Worm (Caenorhabditis elegans) whole organism, L2 larva: ENCODE measurements around the gene gna-1.
A peak's percentile ranks its signal among the peaks of the same experiment; 100 is the strongest.

ENCODE experiments used
- C34F6.9 ChIP-seq: fragments of 150-350 bp; optimal IDR thresholded peaks from 2 replicates; lab custom pipeline; 2014; ENCODE audit warnings: missing biosample characterization, missing genetic modification characterization
- R02D3.7 ChIP-seq: fragments of 150-350 bp; optimal IDR thresholded peaks from 2 replicates; lab custom pipeline; 2014; ENCODE audit warnings: missing biosample characterization, missing genetic modification characterization
- Y55F3AM.14 ChIP-seq: fragments of 200-800 bp; sonication (Bioruptor generic); optimal IDR thresholded peaks from 2 replicates; lab custom pipeline; 2018; ENCODE audit warnings: mild to moderate bottlenecking, missing genetic modification characterization, missing compliant biosample characterization
- ZK546.5 ChIP-seq: sonication (generic microtip); optimal IDR thresholded peaks from 2 replicates; lab custom pipeline; 2017; ENCODE audit warnings: missing biosample characterization, missing genetic modification characterization
- alr-1 ChIP-seq: fragments of 150-350 bp; optimal IDR thresholded peaks from 2 replicates; lab custom pipeline; 2014; ENCODE audit warnings: missing biosample characterization, missing genetic modification characterization
- ama-1 ChIP-seq: fragments of 150-350 bp; optimal IDR thresholded peaks from 2 replicates; lab custom pipeline; 2018; ENCODE audit warnings: inconsistent platforms
- blmp-1 ChIP-seq: sonication (generic microtip); optimal IDR thresholded peaks from 2 replicates; lab custom pipeline; 2017; ENCODE audit warnings: missing genetic modification characterization, mild to moderate bottlenecking, missing compliant biosample characterization, antibody characterized with exemption, moderate library complexity; ENCODE audit not compliant: insufficient read depth
- ceh-16 ChIP-seq: fragments of 150-350 bp; optimal IDR thresholded peaks from 2 replicates; lab custom pipeline; 2014; ENCODE audit warnings: missing biosample characterization, missing genetic modification characterization
- ceh-82 ChIP-seq: fragments of 150-350 bp; optimal IDR thresholded peaks from 2 replicates; lab custom pipeline; 2014; ENCODE audit warnings: missing biosample characterization, missing genetic modification characterization
- crh-2 ChIP-seq: sonication (generic microtip); optimal IDR thresholded peaks from 2 replicates; lab custom pipeline; 2017; ENCODE audit warnings: missing biosample characterization, missing genetic modification characterization
- egl-27 ChIP-seq: sonication (generic microtip); optimal IDR thresholded peaks from 3 replicates; lab custom pipeline; 2017; ENCODE audit warnings: missing biosample characterization, missing genetic modification reagents, missing genetic modification characterization
- elt-1 ChIP-seq: fragments of 150-350 bp; optimal IDR thresholded peaks from 2 replicates; lab custom pipeline; 2014; ENCODE audit warnings: missing biosample characterization, missing genetic modification characterization
- fos-1 ChIP-seq: fragments of 150-350 bp; optimal IDR thresholded peaks from 2 replicates; lab custom pipeline; 2014; ENCODE audit warnings: missing biosample characterization, missing genetic modification characterization
- lin-11 ChIP-seq: fragments of 150-350 bp; sonication (generic microtip); optimal IDR thresholded peaks from 2 replicates; lab custom pipeline; 2014; ENCODE audit warnings: missing biosample characterization, missing genetic modification characterization, inconsistent platforms, mixed read lengths
- lin-39 ChIP-seq: fragments of 150-350 bp; optimal IDR thresholded peaks from 2 replicates; lab custom pipeline; 2014; ENCODE audit warnings: missing biosample characterization, missing genetic modification reagents, missing genetic modification characterization
- mab-5 ChIP-seq: fragments of 150-350 bp; optimal IDR thresholded peaks from 2 replicates; lab custom pipeline; 2014; ENCODE audit warnings: missing biosample characterization, missing genetic modification characterization
- mbf-1 ChIP-seq: sonication (generic microtip); optimal IDR thresholded peaks from 2 replicates; lab custom pipeline; 2017; ENCODE audit warnings: missing biosample characterization, missing genetic modification characterization
- mdl-1 ChIP-seq, 2 experiments: fragments of 150-350 bp in 1 of 2; sonication (generic microtip) in 1 of 2; optimal IDR thresholded peaks; 2 replicates each; lab custom pipeline; 2017; ENCODE audit warnings: missing biosample characterization in 2 of 2, missing genetic modification characterization in 2 of 2
- nhr-12 ChIP-seq: fragments of 150-350 bp; optimal IDR thresholded peaks from 2 replicates; lab custom pipeline; 2014; ENCODE audit warnings: missing biosample characterization, missing genetic modification characterization
- nhr-129 ChIP-seq: fragments of 150-350 bp; optimal IDR thresholded peaks from 2 replicates; lab custom pipeline; 2014; ENCODE audit warnings: missing biosample characterization, missing genetic modification characterization
- nhr-21 ChIP-seq: fragments of 150-350 bp; optimal IDR thresholded peaks from 2 replicates; lab custom pipeline; 2014; ENCODE audit warnings: missing biosample characterization, missing genetic modification characterization
- nhr-23 ChIP-seq: fragments of 150-350 bp; optimal IDR thresholded peaks from 2 replicates; lab custom pipeline; 2014; ENCODE audit warnings: missing biosample characterization, missing genetic modification reagents, missing genetic modification characterization
- nhr-237 ChIP-seq: fragments of 150-350 bp; optimal IDR thresholded peaks from 2 replicates; lab custom pipeline; 2014; ENCODE audit warnings: missing biosample characterization, missing genetic modification characterization
- nhr-25 ChIP-seq: fragments of 150-350 bp; sonication (generic microtip); optimal IDR thresholded peaks from 3 replicates; lab custom pipeline; 2014; ENCODE audit warnings: missing biosample characterization, missing genetic modification characterization
- nhr-6 ChIP-seq: fragments of 150-350 bp; optimal IDR thresholded peaks from 2 replicates; lab custom pipeline; 2014; ENCODE audit warnings: missing biosample characterization, missing genetic modification characterization
- nhr-77 ChIP-seq: fragments of 150-350 bp; optimal IDR thresholded peaks from 2 replicates; lab custom pipeline; 2014; ENCODE audit warnings: missing biosample characterization, missing genetic modification characterization
- peb-1 ChIP-seq: fragments of 150-350 bp; optimal IDR thresholded peaks from 2 replicates; lab custom pipeline; 2014; ENCODE audit warnings: missing biosample characterization, missing genetic modification characterization
- sem-4 ChIP-seq: fragments of 150-350 bp; optimal IDR thresholded peaks from 2 replicates; lab custom pipeline; 2014; ENCODE audit warnings: missing biosample characterization, missing genetic modification reagents, missing genetic modification characterization
- skn-1 ChIP-seq: sonication (generic microtip); optimal IDR thresholded peaks from 2 replicates; lab custom pipeline; 2017; ENCODE audit warnings: missing biosample characterization, missing genetic modification characterization
- sma-3 ChIP-seq: sonication (generic microtip); optimal IDR thresholded peaks from 2 replicates; lab custom pipeline; 2016; ENCODE audit warnings: missing genetic modification reagents, missing genetic modification characterization, missing compliant biosample characterization
- sma-9 ChIP-seq, 2 experiments: fragments of 150-350 bp in 1 of 2; sonication (generic microtip) in 1 of 2; optimal IDR thresholded peaks; 2 replicates each; lab custom pipeline; 2014 to 2016; ENCODE audit warnings: missing genetic modification characterization in 2 of 2, mild to moderate bottlenecking in 1 of 2, missing biosample characterization in 1 of 2, missing compliant biosample characterization in 1 of 2, missing genetic modification reagents in 1 of 2, moderate library complexity in 1 of 2
- unc-62 ChIP-seq: fragments of 150-350 bp; optimal IDR thresholded peaks from 2 replicates; lab custom pipeline; 2014; ENCODE audit warnings: missing biosample characterization, missing genetic modification reagents, missing genetic modification characterization
- ztf-1 ChIP-seq: fragments of 200-800 bp; sonication (Bioruptor generic); conservative IDR thresholded peaks from 2 replicates; pipeline ENCODE4 v1.3.6; 2022; ENCODE audit warnings: missing genetic modification characterization, missing compliant biosample characterization
- ztf-4 ChIP-seq: fragments of 150-350 bp; optimal IDR thresholded peaks from 2 replicates; lab custom pipeline; 2014; ENCODE audit warnings: missing biosample characterization, missing genetic modification characterization

Gene gna-1

DNA sequence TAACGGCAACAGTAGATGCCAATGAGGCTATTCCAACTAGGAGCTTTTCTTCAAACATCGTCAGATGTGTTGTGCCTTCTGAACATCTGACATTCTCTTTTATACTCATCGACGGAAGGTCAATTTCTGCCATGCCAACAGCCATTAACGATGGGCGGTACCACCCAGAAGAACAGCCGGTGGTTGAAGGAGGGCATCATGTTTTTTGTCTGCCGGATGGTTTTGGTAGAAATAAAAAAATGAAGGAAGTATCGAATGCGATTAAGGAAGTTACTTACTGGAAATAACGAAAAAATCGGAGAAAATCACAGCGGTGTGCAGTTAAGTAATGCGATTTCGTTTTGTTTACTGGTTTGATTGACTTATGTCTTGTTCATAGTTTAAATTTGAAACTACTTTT, 25.4 kb downstream of the gna-1 start, which contains the start of gene col-150:
Gene col-150 (minus strand): TSS at position 101 of the 400 bp plus-strand sequence.
- TF ChIP-seq mbf-1 (tag; lab: Kevin White, UChicago), result no peak
- no peak for TF ChIP-seq nhr-129 (tag; lab: Kevin White, UChicago)
- no peak for TF ChIP-seq R02D3.7 (tag; lab: Kevin White, UChicago)
- no peak for TF ChIP-seq mdl-1 (tag; optimal IDR thresholded peaks at IDR 0.05; lab: Kevin White, UChicago)
- TF ChIP-seq ceh-16 (tag; lab: Kevin White, UChicago), result no peak
- TF ChIP-seq blmp-1 (tag; lab: Kevin White, UChicago), result no peak
- no peak for TF ChIP-seq sma-3 (GFP tag; lab: Kevin White, UChicago)
- TF ChIP-seq sem-4 (tag; lab: Kevin White, UChicago), result no peak
- TF ChIP-seq nhr-6, result no peak
- TF ChIP-seq sma-9 (GFP tag; optimal IDR thresholded peaks at IDR 0.05; lab: Kevin White, UChicago), result no peak
- no peak for TF ChIP-seq sma-9 (tag; optimal IDR thresholded peaks at IDR 0.05; lab: Kevin White, UChicago)
- no peak for TF ChIP-seq C34F6.9 (tag; lab: Kevin White, UChicago)
- TF ChIP-seq nhr-21 (tag; lab: Kevin White, UChicago), result no peak
- no peak for TF ChIP-seq alr-1
- TF ChIP-seq ztf-4, result no peak
- no peak for TF ChIP-seq nhr-12 (tag; lab: Kevin White, UChicago)
- TF ChIP-seq mab-5 (tag; lab: Kevin White, UChicago), result no peak
- no peak for TF ChIP-seq skn-1 (tag; lab: Kevin White, UChicago)
- no peak for TF ChIP-seq crh-2 (tag; lab: Kevin White, UChicago)
- TF ChIP-seq unc-62, result no peak
- no peak for TF ChIP-seq nhr-23
- TF ChIP-seq, all 48 proteins: peak for 0

DNA sequence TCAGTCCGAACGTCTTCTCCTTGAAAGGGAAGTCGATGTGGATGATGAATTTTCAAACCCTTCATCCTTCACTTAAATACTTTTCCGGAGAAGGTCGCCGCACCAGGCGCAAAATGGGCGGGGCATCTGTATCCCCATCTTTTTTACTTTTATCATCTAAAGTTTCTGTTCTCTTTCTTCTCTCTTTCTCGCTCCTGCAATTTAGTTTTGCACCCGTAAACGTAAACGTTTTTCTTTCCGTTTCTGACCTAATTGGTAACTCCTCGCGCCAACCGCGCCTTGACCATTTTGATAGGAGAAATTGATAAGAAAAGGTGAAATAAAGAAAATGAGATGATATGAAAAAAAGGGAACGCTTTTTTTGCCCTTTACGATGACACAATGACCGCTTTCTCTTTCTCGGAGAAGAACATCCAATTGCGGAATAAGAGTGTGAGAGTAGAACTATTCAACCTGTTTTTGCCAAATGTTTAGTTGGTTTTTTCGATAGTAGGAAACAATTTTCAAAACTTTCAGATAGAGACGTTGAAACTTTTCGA, 27.1 kb downstream of the gna-1 start, which contains the start of gene col-149:
Gene col-149 (minus strand): TSS at position 51 of the 539 bp plus-strand sequence.
- TF ChIP-seq blmp-1 (tag; lab: Kevin White, UChicago), result peak; percentile 91
- no peak for TF ChIP-seq skn-1 (tag; lab: Kevin White, UChicago)
- TF ChIP-seq egl-27, result peak; percentile 10
- peak; percentile 46 for TF ChIP-seq sma-9 (GFP tag; optimal IDR thresholded peaks at IDR 0.05; lab: Kevin White, UChicago)
- no peak for TF ChIP-seq sma-9 (tag; optimal IDR thresholded peaks at IDR 0.05; lab: Kevin White, UChicago)
- peak; percentile 78 for TF ChIP-seq fos-1 (tag; lab: Kevin White, UChicago)
- TF ChIP-seq nhr-21 (tag; lab: Kevin White, UChicago), result peak; percentile 35
- no peak for TF ChIP-seq ztf-1 (GFP tag; lab: Robert Waterston, UW)
- TF ChIP-seq sma-3 (GFP tag; lab: Kevin White, UChicago), result peak; percentile 41
- TF ChIP-seq, all 48 proteins: peak for 6

DNA sequence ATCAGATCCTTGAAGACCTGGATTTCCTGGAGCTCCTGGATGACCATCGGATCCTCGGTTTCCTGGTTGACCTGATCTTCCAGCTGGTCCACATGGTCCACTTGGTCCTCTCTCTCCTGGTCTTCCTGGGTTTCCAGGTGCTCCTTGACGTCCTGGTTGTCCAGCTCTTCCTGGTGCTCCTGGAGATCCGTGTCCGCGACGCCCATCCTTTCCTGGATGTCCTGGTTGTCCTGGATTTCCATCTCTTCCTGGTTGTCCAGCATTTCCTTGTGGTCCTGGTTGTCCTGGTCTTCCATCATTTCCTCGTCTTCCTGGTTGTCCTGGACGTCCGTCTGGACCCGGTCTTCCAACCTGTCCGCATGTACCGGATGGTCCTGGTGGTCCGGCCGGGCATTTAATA, 28.1 kb downstream of the gna-1 start:
- TF ChIP-seq nhr-25 (tag; lab: Kevin White, UChicago) (no peak), ztf-4 (no peak), unc-62 (no peak), ZK546.5 (tag; lab: Kevin White, UChicago) (no peak), crh-2 (tag; lab: Kevin White, UChicago) (no peak), ceh-82 (tag; lab: Kevin White, UChicago) (no peak), peb-1 (tag; lab: Kevin White, UChicago) (no peak), C34F6.9 (tag; lab: Kevin White, UChicago) (no peak), ama-1 (lab: Kevin White, UChicago) (no peak), lin-39 (tag; lab: Kevin White, UChicago) (no peak), ztf-1 (GFP tag; lab: Robert Waterston, UW) (no peak)

DNA sequence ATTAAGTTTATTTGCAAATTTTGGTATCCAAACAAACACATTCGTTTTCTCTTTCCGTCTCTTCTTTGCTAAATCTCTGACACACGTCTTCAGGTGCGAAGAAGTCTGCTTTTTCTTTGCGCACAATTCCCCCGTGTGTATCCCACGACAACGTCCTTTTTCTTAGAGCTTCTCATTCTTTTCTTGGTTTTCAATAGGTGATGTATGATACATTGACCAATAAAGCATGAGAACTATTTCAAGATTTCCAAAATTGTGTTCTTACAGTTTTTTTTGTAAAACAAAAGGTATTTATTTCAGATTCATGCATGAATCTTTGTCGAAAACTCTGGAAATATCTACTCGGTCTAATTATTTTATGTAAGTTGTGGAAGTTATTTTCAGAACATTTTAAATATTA, 30.2 kb downstream of the gna-1 start, which contains the start of gene B0024.15:
Gene B0024.15 (plus strand): TSS at position 301 of the 400 bp plus-strand sequence.
- TF ChIP-seq nhr-237 (tag; lab: Kevin White, UChicago) (no peak), lin-11 (tag; lab: Kevin White, UChicago) (no peak), nhr-129 (tag; lab: Kevin White, UChicago) (no peak), mdl-1 (tag; optimal IDR thresholded peaks at IDR 0.05; lab: Kevin White, UChicago) (no peak), Y55F3AM.14 (no peak), elt-1 (tag; lab: Kevin White, UChicago) (no peak), R02D3.7 (tag; lab: Kevin White, UChicago) (no peak), nhr-77 (tag; lab: Kevin White, UChicago) (no peak)
- TF ChIP-seq, all 48 proteins: peak for 0
